Fruit fly (Drosophila melanogaster) whole organism, embryonic: ENCODE results near the gene Octbeta2R.
A peak's percentile ranks its signal among the peaks of the same experiment; 100 is the strongest.

Experiments used
- ATbp ChIP-seq: fragments of 200-800 bp; sonication (Bioruptor generic); optimal IDR thresholded peaks from 2 replicates; lab custom pipeline; 2017; ENCODE audit warnings: missing biosample characterization, mild to moderate bottlenecking, missing genetic modification characterization, missing genetic modification reagents
- Ada2b ChIP-seq: fragments of 200-800 bp; sonication (Bioruptor generic); IDR thresholded peaks from 2 replicates; pipeline ENCODE4 v1.3.6; 2022; ENCODE audit warnings: missing biosample characterization, missing genetic modification characterization
- Aef1 ChIP-seq: fragments of 200-800 bp; sonication (Bioruptor generic); IDR thresholded peaks from 3 replicates; pipeline ENCODE4 v1.3.6; 2022; ENCODE audit warnings: missing biosample characterization, missing genetic modification characterization
- Bgb ChIP-seq: fragments of 200-800 bp; sonication (Bioruptor generic); IDR thresholded peaks from 2 replicates; pipeline ENCODE4 v1.3.6; 2022; ENCODE audit warnings: missing biosample characterization, missing genetic modification characterization; ENCODE audit not compliant: partially characterized antibody
- C15 ChIP-seq: fragments of 200-800 bp; sonication (Bioruptor generic); IDR thresholded peaks from 3 replicates; pipeline ENCODE4 v1.3.6; 2022; ENCODE audit warnings: missing biosample characterization, missing genetic modification characterization
- CG10431 ChIP-seq: fragments of 200-800 bp; sonication (Bioruptor generic); optimal IDR thresholded peaks from 3 replicates; lab custom pipeline; 2018; ENCODE audit warnings: missing biosample characterization, mild to moderate bottlenecking, missing genetic modification characterization
- CG10462 ChIP-seq: fragments of 200-800 bp; sonication (Bioruptor generic); optimal IDR thresholded peaks from 2 replicates; lab custom pipeline; 2016; ENCODE audit warnings: missing biosample characterization, missing genetic modification characterization
- CG10543 ChIP-seq: fragments of 200-800 bp; sonication (Bioruptor generic); optimal IDR thresholded peaks from 3 replicates; lab custom pipeline; 2017; ENCODE audit warnings: missing biosample characterization, mild to moderate bottlenecking, missing genetic modification characterization, moderate library complexity
- CG10565 ChIP-seq: fragments of 200-800 bp; sonication (Bioruptor generic); optimal IDR thresholded peaks from 3 replicates; lab custom pipeline; 2016; ENCODE audit warnings: missing biosample characterization, mild to moderate bottlenecking, missing genetic modification characterization
- CG13287 ChIP-seq: fragments of 200-800 bp; sonication (Bioruptor generic); IDR thresholded peaks from 2 replicates; pipeline ENCODE4 v1.3.6; 2022; ENCODE audit warnings: missing biosample characterization, missing genetic modification characterization; ENCODE audit not compliant: partially characterized antibody
- CG14965 ChIP-seq: fragments of 200-800 bp; sonication (Bioruptor generic); optimal IDR thresholded peaks from 2 replicates; lab custom pipeline; 2016; ENCODE audit warnings: missing biosample characterization, missing genetic modification characterization, borderline replicate concordance
- CG17186 ChIP-seq: fragments of 200-800 bp; sonication (Bioruptor generic); optimal IDR thresholded peaks from 3 replicates; lab custom pipeline; 2017; ENCODE audit warnings: missing biosample characterization, missing genetic modification reagents, missing genetic modification characterization
- CG18011 ChIP-seq: fragments of 200-800 bp; sonication (Bioruptor generic); optimal IDR thresholded peaks from 2 replicates; lab custom pipeline; 2017; ENCODE audit warnings: missing biosample characterization, missing genetic modification characterization, mild to moderate bottlenecking, moderate library complexity, missing genotype
- CG18262 ChIP-seq: fragments of 200-800 bp; optimal IDR thresholded peaks from 3 replicates; lab custom pipeline; 2019; ENCODE audit warnings: missing biosample characterization, mild to moderate bottlenecking, missing genetic modification characterization, moderate library complexity
- CG31441 ChIP-seq: fragments of 200-800 bp; sonication (Bioruptor generic); IDR thresholded peaks from 2 replicates; pipeline ENCODE4 v1.3.6; 2022; ENCODE audit warnings: missing biosample characterization, missing genetic modification characterization
- CG32767 ChIP-seq: fragments of 200-800 bp; sonication (Bioruptor generic); IDR thresholded peaks from 2 replicates; pipeline ENCODE4 v1.3.6; 2022; ENCODE audit warnings: missing biosample characterization, missing genetic modification characterization
- CG3838 ChIP-seq: fragments of 200-800 bp; sonication (Bioruptor generic); optimal IDR thresholded peaks from 3 replicates; lab custom pipeline; 2016; ENCODE audit warnings: missing biosample characterization, missing genetic modification characterization
- CG4360 ChIP-seq: fragments of 200-800 bp; sonication (Bioruptor generic); IDR thresholded peaks from 2 replicates; pipeline ENCODE4 v1.3.6; 2022; ENCODE audit warnings: missing biosample characterization, missing genetic modification characterization
- CG4820 ChIP-seq: fragments of 200-800 bp; sonication (Bioruptor generic); optimal IDR thresholded peaks from 3 replicates; lab custom pipeline; 2016; ENCODE audit warnings: missing biosample characterization, missing genetic modification characterization
- CG6175 ChIP-seq: fragments of 200-800 bp; sonication (Bioruptor generic); IDR thresholded peaks from 3 replicates; pipeline ENCODE4 v1.3.6; 2022; ENCODE audit warnings: missing biosample characterization, missing genetic modification characterization
- CG6813 ChIP-seq: fragments of 200-800 bp; sonication (Bioruptor generic); optimal IDR thresholded peaks from 2 replicates; lab custom pipeline; 2017; ENCODE audit warnings: missing biosample characterization, missing genetic modification characterization, mild to moderate bottlenecking, moderate library complexity, missing genetic modification reagents
- CG7745 ChIP-seq: fragments of 200-800 bp; sonication (Bioruptor generic); optimal IDR thresholded peaks from 2 replicates; lab custom pipeline; 2018; ENCODE audit warnings: missing biosample characterization, mild to moderate bottlenecking, missing genetic modification characterization, moderate library complexity
- CG9817 ChIP-seq: fragments of 200-800 bp; sonication (Bioruptor generic); optimal IDR thresholded peaks from 2 replicates; lab custom pipeline; 2018; ENCODE audit warnings: missing biosample characterization, mild to moderate bottlenecking, missing genetic modification characterization, moderate library complexity
- Dbx ChIP-seq: fragments of 200-800 bp; sonication (Bioruptor generic); IDR thresholded peaks from 3 replicates; pipeline ENCODE4 v1.3.6; 2022; ENCODE audit warnings: missing biosample characterization, missing genetic modification characterization
- HmgD ChIP-seq: fragments of 200-800 bp; sonication (Bioruptor generic); optimal IDR thresholded peaks from 3 replicates; lab custom pipeline; 2016; ENCODE audit warnings: missing biosample characterization, missing genetic modification characterization
- Hr3 ChIP-seq: fragments of 200-800 bp; sonication (Bioruptor generic); optimal IDR thresholded peaks from 3 replicates; lab custom pipeline; 2016; ENCODE audit warnings: missing biosample characterization, missing genetic modification characterization
- Hr78 ChIP-seq, 2 experiments: fragments of 200-800 bp in 1 of 2; fragments of >200 bp in 1 of 2; sonication (Bioruptor generic) in 1 of 2; optimal IDR thresholded peaks; 2 replicates each; lab custom pipeline; 2017 to 2019; ENCODE audit warnings: missing biosample characterization in 2 of 2, missing genetic modification characterization in 2 of 2, mild to moderate bottlenecking in 1 of 2, moderate library complexity in 1 of 2
- Lpt ChIP-seq: fragments of >200 bp; optimal IDR thresholded peaks from 2 replicates; lab custom pipeline; 2018; ENCODE audit warnings: missing biosample characterization, missing genetic modification characterization
- Ravus ChIP-seq: fragments of 200-800 bp; sonication (Bioruptor generic); IDR thresholded peaks from 2 replicates; pipeline ENCODE4 v1.3.6; 2022; ENCODE audit warnings: missing biosample characterization, missing genetic modification characterization
- bbx ChIP-seq: fragments of 200-800 bp; sonication (Bioruptor generic); IDR thresholded peaks from 2 replicates; pipeline ENCODE4 v1.3.6; 2022; ENCODE audit warnings: missing biosample characterization, missing genetic modification characterization; ENCODE audit not compliant: partially characterized antibody
- btn ChIP-seq: fragments of 200-800 bp; sonication (Bioruptor generic); optimal IDR thresholded peaks from 2 replicates; lab custom pipeline; 2016; ENCODE audit warnings: missing biosample characterization, missing genetic modification characterization
- cas ChIP-seq: fragments of 200-800 bp; sonication (Bioruptor generic); IDR thresholded peaks from 2 replicates; pipeline ENCODE4 v1.3.6; 2022; ENCODE audit warnings: missing biosample characterization, missing genetic modification characterization
- cato ChIP-seq: fragments of 200-800 bp; sonication (Bioruptor generic); optimal IDR thresholded peaks from 2 replicates; lab custom pipeline; 2016; ENCODE audit warnings: missing biosample characterization, missing genetic modification characterization, borderline replicate concordance
- chm ChIP-seq: fragments of 200-800 bp; sonication (Bioruptor generic); IDR thresholded peaks from 2 replicates; pipeline ENCODE4 v1.3.6; 2022; ENCODE audit warnings: missing biosample characterization, missing genetic modification characterization
- chn ChIP-seq: fragments of 200-800 bp; sonication (Bioruptor generic); optimal IDR thresholded peaks from 2 replicates; lab custom pipeline; 2016; ENCODE audit warnings: missing biosample characterization, missing genetic modification characterization
- da ChIP-seq: fragments of 200-800 bp; sonication (Bioruptor generic); optimal IDR thresholded peaks from 2 replicates; lab custom pipeline; 2016; ENCODE audit warnings: missing biosample characterization, missing genetic modification characterization
- dpn ChIP-seq, 2 experiments: fragments of 200-800 bp; sonication (Bioruptor generic); optimal IDR thresholded peaks; 3 replicates each; lab custom pipeline; 2016; ENCODE audit warnings: missing biosample characterization in 2 of 2, missing genetic modification characterization in 2 of 2
- ewg ChIP-seq: fragments of 200-800 bp; sonication (Bioruptor generic); optimal IDR thresholded peaks from 3 replicates; lab custom pipeline; 2017; ENCODE audit warnings: mild to moderate bottlenecking, missing biosample characterization, missing genetic modification reagents, missing genetic modification characterization
- eyg ChIP-seq: fragments of 200-800 bp; sonication (Bioruptor generic); optimal IDR thresholded peaks from 3 replicates; lab custom pipeline; 2016; ENCODE audit warnings: missing biosample characterization, missing genetic modification characterization
- fd96Cb ChIP-seq: fragments of 200-800 bp; sonication (Bioruptor generic); optimal IDR thresholded peaks from 2 replicates; lab custom pipeline; 2018; ENCODE audit warnings: missing biosample characterization, mild to moderate bottlenecking, missing genetic modification characterization, moderate library complexity
- fru ChIP-seq: fragments of >200 bp; optimal IDR thresholded peaks from 2 replicates; lab custom pipeline; 2017
- insv ChIP-seq, 2 experiments: fragments of 200-800 bp; sonication (Bioruptor generic); optimal IDR thresholded peaks; 3 replicates each; lab custom pipeline; 2016 to 2018; ENCODE audit warnings: missing biosample characterization in 2 of 2, missing genetic modification characterization in 2 of 2
- kni ChIP-seq: fragments of 200-800 bp; sonication (Bioruptor generic); optimal IDR thresholded peaks from 3 replicates; lab custom pipeline; 2017; ENCODE audit warnings: mild to moderate bottlenecking, missing biosample characterization, missing genetic modification reagents, missing genetic modification characterization
- lmd ChIP-seq: fragments of 200-800 bp; sonication (Bioruptor generic); IDR thresholded peaks from 2 replicates; pipeline ENCODE4 v1.3.6; 2022; ENCODE audit warnings: missing biosample characterization, missing genetic modification characterization
- nau ChIP-seq: fragments of 200-800 bp; sonication (Bioruptor generic); optimal IDR thresholded peaks from 3 replicates; lab custom pipeline; 2017; ENCODE audit warnings: missing biosample characterization, mild to moderate bottlenecking, missing genetic modification characterization, missing genetic modification reagents
- pho ChIP-seq: fragments of 200-800 bp; sonication (Bioruptor generic); optimal IDR thresholded peaks from 2 replicates; lab custom pipeline; 2016; ENCODE audit warnings: missing biosample characterization, missing genetic modification characterization
- vnd ChIP-seq: fragments of 200-800 bp; sonication (Bioruptor generic); IDR thresholded peaks from 3 replicates; pipeline ENCODE4 v1.3.6; 2022; ENCODE audit warnings: missing biosample characterization, missing genetic modification characterization; ENCODE audit not compliant: partially characterized antibody
- yki ChIP-seq: fragments of >200 bp; optimal IDR thresholded peaks from 3 replicates; lab custom pipeline; 2018
- z ChIP-seq: fragments of 200-800 bp; sonication (Bioruptor generic); IDR thresholded peaks from 3 replicates; pipeline ENCODE4 v1.3.6; 2022; ENCODE audit warnings: missing biosample characterization, missing genetic modification characterization
- zen2 ChIP-seq: fragments of 200-800 bp; sonication (Bioruptor generic); IDR thresholded peaks from 3 replicates; pipeline ENCODE4 v1.3.6; 2022; ENCODE audit warnings: missing biosample characterization, missing genetic modification characterization; ENCODE audit not compliant: partially characterized antibody
- zfh1 ChIP-seq: fragments of 200-800 bp; sonication (Bioruptor generic); IDR thresholded peaks from 3 replicates; pipeline ENCODE4 v1.3.6; 2022; ENCODE audit warnings: missing biosample characterization, missing genetic modification characterization

The Octbeta2R gene

DNA sequence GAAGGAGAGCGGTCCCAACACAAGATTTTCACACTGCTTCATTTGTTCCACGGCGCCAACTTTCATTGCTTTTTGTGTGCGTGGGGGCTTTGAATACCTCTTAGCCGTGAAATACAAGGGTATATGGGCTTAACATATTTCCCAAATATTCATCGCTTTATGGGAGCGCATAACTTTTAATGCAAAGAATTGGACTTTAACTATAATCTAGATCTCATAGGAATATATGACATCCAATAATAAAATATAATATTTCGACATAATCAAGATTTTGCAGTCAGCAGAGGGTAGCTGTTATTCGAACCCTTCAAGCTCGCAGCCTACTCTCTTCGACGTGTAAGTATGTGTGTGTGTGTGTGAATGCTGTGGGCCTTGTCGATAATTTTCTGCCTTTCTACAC, 3.9 kb downstream of the Octbeta2R start (continued):
- TF ChIP-seq zfh1 (GFP tag; lab: Robert Waterston, UW), result no peak; the same call in 2 of the 3 replicates
- TF ChIP-seq Bgb (GFP tag; lab: Robert Waterston, UW), result no peak
- TF ChIP-seq CG6813, result peak; percentile 6
- no peak for TF ChIP-seq Hr78 (GFP tag; optimal IDR thresholded peaks at IDR 0.05; lab: Kevin White, UChicago)
- no peak for TF ChIP-seq eyg (GFP tag; lab: Kevin White, UChicago)
- no peak for TF ChIP-seq insv (GFP tag; optimal IDR thresholded peaks at IDR 0.05; lab: Kevin White, UChicago)
- no peak for TF ChIP-seq CG4360
- TF ChIP-seq yki (lab: Kevin White, UChicago), result no peak
- no peak for TF ChIP-seq fru (lab: Kevin White, UChicago)
- no peak for TF ChIP-seq CG18262 (tag; lab: Kevin White, UChicago)
- TF ChIP-seq lmd (GFP tag; lab: Robert Waterston, UW), result peak; percentile 29; the same call in 1 of the 2 replicates
- no peak for TF ChIP-seq bbx (GFP tag; lab: Robert Waterston, UW)
- no peak for TF ChIP-seq Lpt (GFP tag; lab: Kevin White, UChicago)
- no peak for TF ChIP-seq cato (GFP tag; lab: Kevin White, UChicago)
- peak; percentile 17 for TF ChIP-seq CG9817
- no peak for TF ChIP-seq HmgD (GFP tag; lab: Kevin White, UChicago)
- no peak for TF ChIP-seq CG14965
- TF ChIP-seq CG10565 (GFP tag; lab: Kevin White, UChicago), result no peak
- no peak for TF ChIP-seq nau
- peak; percentile 20 for TF ChIP-seq ATbp (GFP tag; lab: Kevin White, UChicago)
- 0 out of 3 replicates have a peak, but pooled peaks have one; percentile 21 for TF ChIP-seq Aef1 (GFP tag; lab: Robert Waterston, UW)
- no peak for TF ChIP-seq btn (GFP tag; lab: Kevin White, UChicago)
- TF ChIP-seq CG10462 (GFP tag; lab: Kevin White, UChicago), result no peak
- TF ChIP-seq dpn (GFP tag; optimal IDR thresholded peaks at IDR 0.05; lab: Kevin White, UChicago), result peak in 1 of 2 experiments; percentile 11
- TF ChIP-seq z (GFP tag; lab: Robert Waterston, UW), result no peak
- no peak for TF ChIP-seq pho (GFP tag; lab: Kevin White, UChicago)
- TF ChIP-seq Dbx (GFP tag; lab: Robert Waterston, UW), result 0 out of 3 replicates have a peak, but pooled peaks have one; percentile 19
- TF ChIP-seq zen2, result no peak
- TF ChIP-seq CG13287 (GFP tag; lab: Robert Waterston, UW), result no peak
- no peak for TF ChIP-seq CG18011 (GFP tag; lab: Kevin White, UChicago)
- TF ChIP-seq Ada2b, result peak; percentile 52
- no peak for TF ChIP-seq CG10431 (GFP tag; lab: Kevin White, UChicago)
- TF ChIP-seq CG32767 (GFP tag; lab: Robert Waterston, UW), result no peak
- no peak for TF ChIP-seq chn (GFP tag; lab: Kevin White, UChicago)
- TF ChIP-seq cas (GFP tag; lab: Robert Waterston, UW), result no peak
- TF ChIP-seq CG6175 (GFP tag; lab: Robert Waterston, UW), result no peak
- TF ChIP-seq Ravus (GFP tag; lab: Robert Waterston, UW), result no peak; the same call in 1 of the 2 replicates
- TF ChIP-seq ewg (GFP tag; lab: Kevin White, UChicago), result no peak
- TF ChIP-seq fd96Cb (tag; lab: Kevin White, UChicago), result peak; percentile 30
- TF ChIP-seq CG3838 (GFP tag; lab: Kevin White, UChicago), result no peak
- TF ChIP-seq CG4820, result peak; percentile 25
- TF ChIP-seq CG17186, result no peak
- TF ChIP-seq vnd, result no peak
- TF ChIP-seq da, result no peak
- TF ChIP-seq CG10543 (GFP tag; lab: Kevin White, UChicago), result no peak
- TF ChIP-seq CG7745 (tag; lab: Kevin White, UChicago), result no peak
- no peak for TF ChIP-seq chm (GFP tag; lab: Robert Waterston, UW)
- TF ChIP-seq CG31441, result peak; percentile 27; the same call in 1 of the 2 replicates
- no peak for TF ChIP-seq C15 (GFP tag; lab: Robert Waterston, UW)
- no peak for TF ChIP-seq kni (GFP tag; lab: Kevin White, UChicago)
- no peak for TF ChIP-seq Hr3
